Fruit fly (Drosophila melanogaster) whole organism, embryonic: Measurements from ENCODE around the gene NimB1.

Source experiments
- Antp ChIP-seq: fragments of 200-800 bp; sonication (Bioruptor generic); optimal IDR thresholded peaks from 3 replicates; lab custom pipeline; 2016; ENCODE audit warnings: missing biosample characterization, missing genetic modification characterization
- B-H2 ChIP-seq: fragments of 200-800 bp; sonication (Bioruptor generic); optimal IDR thresholded peaks from 2 replicates; lab custom pipeline; 2018; ENCODE audit warnings: missing biosample characterization, mild to moderate bottlenecking, missing genetic modification characterization
- Blimp-1 ChIP-seq: fragments of 200-800 bp; sonication (Bioruptor generic); optimal IDR thresholded peaks from 3 replicates; lab custom pipeline; 2018; ENCODE audit warnings: missing biosample characterization, missing genetic modification characterization, mild to moderate bottlenecking, moderate library complexity, missing genetic modification reagents
- CG10543 ChIP-seq: fragments of 200-800 bp; sonication (Bioruptor generic); optimal IDR thresholded peaks from 3 replicates; lab custom pipeline; 2017; ENCODE audit warnings: missing biosample characterization, mild to moderate bottlenecking, missing genetic modification characterization, moderate library complexity
- CG10979 ChIP-seq: fragments of 200-800 bp; sonication (Bioruptor generic); optimal IDR thresholded peaks from 2 replicates; lab custom pipeline; 2018; ENCODE audit warnings: missing biosample characterization, mild to moderate bottlenecking, missing genetic modification characterization, moderate library complexity
- CG12071 ChIP-seq: fragments of 200-800 bp; sonication (Bioruptor generic); optimal IDR thresholded peaks from 3 replicates; lab custom pipeline; 2018; ENCODE audit warnings: missing biosample characterization, mild to moderate bottlenecking, missing genetic modification characterization
- CG13123 ChIP-seq: fragments of 200-800 bp; sonication (Bioruptor generic); optimal IDR thresholded peaks from 2 replicates; lab custom pipeline; 2016; ENCODE audit warnings: missing biosample characterization, missing genetic modification characterization
- CG13775 ChIP-seq: fragments of 200-800 bp; sonication (Bioruptor generic); optimal IDR thresholded peaks from 3 replicates; lab custom pipeline; 2017; ENCODE audit warnings: missing biosample characterization, mild to moderate bottlenecking, missing genetic modification characterization
- CG14014 ChIP-seq: fragments of 200-800 bp; sonication (Bioruptor generic); IDR thresholded peaks from 2 replicates; pipeline ENCODE4 v1.3.6; 2022; ENCODE audit warnings: missing biosample characterization, missing genetic modification characterization
- CG14710 ChIP-seq: fragments of 200-800 bp; sonication (Bioruptor generic); optimal IDR thresholded peaks from 3 replicates; lab custom pipeline; 2019; ENCODE audit warnings: missing biosample characterization, mild to moderate bottlenecking, missing genetic modification characterization, moderate library complexity
- CG14860 ChIP-seq: fragments of 200-800 bp; sonication (Bioruptor generic); IDR thresholded peaks from 3 replicates; pipeline ENCODE4 v1.3.6; 2022; ENCODE audit warnings: missing biosample characterization, missing genetic modification characterization; ENCODE audit not compliant: partially characterized antibody
- CG1529 ChIP-seq: fragments of 200-800 bp; sonication (Bioruptor generic); optimal IDR thresholded peaks from 3 replicates; lab custom pipeline; 2018; ENCODE audit warnings: missing biosample characterization, missing genetic modification characterization
- CG15514 ChIP-seq: fragments of 200-800 bp; sonication (Bioruptor generic); optimal IDR thresholded peaks from 3 replicates; lab custom pipeline; 2017; ENCODE audit warnings: missing biosample characterization, missing genetic modification characterization, mild to moderate bottlenecking, moderate library complexity, missing genetic modification reagents
- CG16813 ChIP-seq: fragments of 200-800 bp; sonication (Bioruptor generic); IDR thresholded peaks from 3 replicates; pipeline ENCODE4 v1.3.6; 2022; ENCODE audit warnings: missing biosample characterization, missing genetic modification characterization; ENCODE audit not compliant: partially characterized antibody
- CG1792 ChIP-seq: fragments of 200-800 bp; sonication (Bioruptor generic); optimal IDR thresholded peaks from 2 replicates; lab custom pipeline; 2016; ENCODE audit warnings: missing biosample characterization, missing genetic modification characterization
- CG30431 ChIP-seq: fragments of 200-800 bp; sonication (Bioruptor generic); optimal IDR thresholded peaks from 2 replicates; lab custom pipeline; 2017; ENCODE audit warnings: missing biosample characterization, missing genetic modification characterization
- CG3163 ChIP-seq: fragments of 200-800 bp; sonication (Bioruptor generic); optimal IDR thresholded peaks from 3 replicates; lab custom pipeline; 2016; ENCODE audit warnings: missing biosample characterization, missing genetic modification characterization
- CG32772 ChIP-seq: fragments of 200-800 bp; sonication (Bioruptor generic); IDR thresholded peaks from 2 replicates; pipeline ENCODE4 v1.3.6; 2022; ENCODE audit warnings: missing biosample characterization, missing genetic modification characterization
- CG34376 ChIP-seq: fragments of 200-800 bp; sonication (Bioruptor generic); optimal IDR thresholded peaks from 2 replicates; lab custom pipeline; 2018; ENCODE audit warnings: missing biosample characterization, mild to moderate bottlenecking, missing genetic modification characterization
- CG3847 ChIP-seq: fragments of 200-800 bp; sonication (Bioruptor generic); IDR thresholded peaks from 2 replicates; pipeline ENCODE4 v1.3.6; 2022; ENCODE audit warnings: missing biosample characterization, missing genetic modification characterization
- CG5245 ChIP-seq: fragments of 200-800 bp; sonication (Bioruptor generic); optimal IDR thresholded peaks from 3 replicates; lab custom pipeline; 2016; ENCODE audit warnings: missing biosample characterization, missing genetic modification characterization
- CG5953 ChIP-seq: fragments of 200-800 bp; sonication (Bioruptor generic); IDR thresholded peaks from 2 replicates; pipeline ENCODE4 v1.3.6; 2022; ENCODE audit warnings: missing biosample characterization, missing genetic modification characterization
- CG6254 ChIP-seq: fragments of 200-800 bp; sonication (Bioruptor generic); optimal IDR thresholded peaks from 3 replicates; lab custom pipeline; 2017; ENCODE audit warnings: mild to moderate bottlenecking, missing biosample characterization, missing genetic modification reagents, missing genetic modification characterization
- CG9727 ChIP-seq: fragments of 200-800 bp; sonication (Bioruptor generic); optimal IDR thresholded peaks from 3 replicates; lab custom pipeline; 2017; ENCODE audit warnings: missing biosample characterization, mild to moderate bottlenecking, missing genetic modification characterization
- Camta ChIP-seq: fragments of 200-800 bp; sonication (Bioruptor generic); optimal IDR thresholded peaks from 2 replicates; lab custom pipeline; 2016; ENCODE audit warnings: missing biosample characterization, missing genetic modification characterization
- D19A ChIP-seq: fragments of 200-800 bp; optimal IDR thresholded peaks from 3 replicates; lab custom pipeline; 2019; ENCODE audit warnings: missing biosample characterization, mild to moderate bottlenecking, missing genetic modification characterization, moderate library complexity
- D19B ChIP-seq: fragments of 200-800 bp; sonication (Bioruptor generic); optimal IDR thresholded peaks from 2 replicates; lab custom pipeline; 2017; ENCODE audit warnings: missing biosample characterization, mild to moderate bottlenecking, missing genetic modification characterization
- Drgx ChIP-seq: fragments of 200-800 bp; sonication (Bioruptor generic); IDR thresholded peaks from 2 replicates; pipeline ENCODE4 v1.3.6; 2022; ENCODE audit warnings: missing biosample characterization, missing genetic modification characterization
- Max ChIP-seq: fragments of 200-800 bp; sonication (Bioruptor generic); optimal IDR thresholded peaks from 2 replicates; lab custom pipeline; 2016; ENCODE audit warnings: missing biosample characterization, mild to moderate bottlenecking, missing genetic modification characterization
- Pdp1 ChIP-seq, 2 experiments: fragments of 200-800 bp; sonication (Bioruptor generic); optimal IDR thresholded peaks; 3 replicates each; lab custom pipeline; 2016; ENCODE audit warnings: missing biosample characterization in 2 of 2, missing genetic modification characterization in 2 of 2, mild to moderate bottlenecking in 1 of 2, moderate library complexity in 1 of 2
- Ptx1 ChIP-seq: fragments of 200-800 bp; sonication (Bioruptor generic); IDR thresholded peaks from 2 replicates; pipeline ENCODE4 v1.3.6; 2022; ENCODE audit warnings: missing biosample characterization, missing genetic modification characterization
- Ssrp ChIP-seq: fragments of 200-800 bp; sonication (Bioruptor generic); optimal IDR thresholded peaks from 2 replicates; lab custom pipeline; 2018; ENCODE audit warnings: missing biosample characterization, mild to moderate bottlenecking, missing genetic modification characterization, moderate library complexity
- Taf1 ChIP-seq: fragments of 200-800 bp; sonication (Bioruptor generic); IDR thresholded peaks from 2 replicates; pipeline ENCODE4 v1.3.6; 2022; ENCODE audit warnings: missing biosample characterization, missing genetic modification characterization
- chinmo ChIP-seq: fragments of 200-800 bp; sonication (Bioruptor generic); IDR thresholded peaks from 4 replicates; pipeline ENCODE4 v1.3.6; 2022; ENCODE audit warnings: missing biosample characterization, missing genetic modification characterization; ENCODE audit not compliant: partially characterized antibody
- ci ChIP-seq: fragments of 200-800 bp; sonication (Bioruptor generic); IDR thresholded peaks from 3 replicates; pipeline ENCODE4 v1.3.6; 2022; ENCODE audit warnings: missing biosample characterization, missing genetic modification characterization
- dpn ChIP-seq, 2 experiments: fragments of 200-800 bp; sonication (Bioruptor generic); optimal IDR thresholded peaks; 3 replicates each; lab custom pipeline; 2016; ENCODE audit warnings: missing biosample characterization in 2 of 2, missing genetic modification characterization in 2 of 2
- ems ChIP-seq: fragments of 200-800 bp; sonication (Bioruptor generic); optimal IDR thresholded peaks from 3 replicates; lab custom pipeline; 2016; ENCODE audit warnings: missing biosample characterization, missing genetic modification characterization
- nerfin-1 ChIP-seq: fragments of 200-800 bp; sonication (Bioruptor generic); optimal IDR thresholded peaks from 3 replicates; lab custom pipeline; 2019; ENCODE audit warnings: missing biosample characterization, mild to moderate bottlenecking, missing genetic modification characterization, moderate library complexity
- odd ChIP-seq: fragments of 200-800 bp; sonication (Bioruptor generic); optimal IDR thresholded peaks from 2 replicates; lab custom pipeline; 2017; ENCODE audit warnings: missing biosample characterization, mild to moderate bottlenecking, missing genetic modification characterization
- org-1 ChIP-seq: fragments of 200-800 bp; sonication (Bioruptor generic); optimal IDR thresholded peaks from 2 replicates; lab custom pipeline; 2017; ENCODE audit warnings: missing biosample characterization, missing genetic modification characterization
- p53 ChIP-seq: fragments of 200-800 bp; sonication (Bioruptor generic); optimal IDR thresholded peaks from 2 replicates; lab custom pipeline; 2016; ENCODE audit warnings: missing biosample characterization, missing genetic modification characterization
- sd ChIP-seq: fragments of 200-800 bp; sonication (Bioruptor generic); optimal IDR thresholded peaks from 3 replicates; lab custom pipeline; 2018; ENCODE audit warnings: missing biosample characterization, mild to moderate bottlenecking, missing genetic modification characterization, moderate library complexity
- stwl ChIP-seq: fragments of 200-800 bp; sonication (Bioruptor generic); optimal IDR thresholded peaks from 3 replicates; lab custom pipeline; 2018; ENCODE audit warnings: missing biosample characterization, mild to moderate bottlenecking, missing genetic modification characterization, moderate library complexity
- sug ChIP-seq: fragments of 200-800 bp; optimal IDR thresholded peaks from 2 replicates; lab custom pipeline; 2019; ENCODE audit warnings: missing biosample characterization, mild to moderate bottlenecking, missing genetic modification characterization, moderate library complexity
- trem ChIP-seq: fragments of 200-800 bp; optimal IDR thresholded peaks from 3 replicates; lab custom pipeline; 2019; ENCODE audit warnings: missing biosample characterization, mild to moderate bottlenecking, missing genetic modification characterization, moderate library complexity

Gene NimB1

DNA sequence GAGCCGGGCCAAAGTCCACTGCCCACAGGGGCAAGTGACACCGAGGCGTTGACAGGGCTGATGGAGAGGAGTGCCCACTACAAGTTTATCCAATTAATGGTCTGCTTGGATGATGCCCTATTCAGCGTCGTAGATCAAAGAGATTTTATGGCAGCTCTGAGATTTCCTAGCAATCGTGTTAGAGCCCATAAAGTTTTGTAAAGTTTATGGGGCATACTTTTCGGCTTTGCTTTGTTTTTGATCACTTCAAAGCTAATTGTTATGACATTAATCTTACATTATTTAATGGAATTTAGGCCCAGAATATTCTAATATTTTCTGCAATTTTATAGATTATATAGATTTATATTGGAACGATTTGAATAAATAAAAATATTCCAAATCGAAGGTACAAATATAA is 2.9 kb upstream of the NimB1 start (continued):
- TF ChIP-seq stwl (peak; percentile 50), CG3847 (GFP tag; lab: Robert Waterston, UW) (no peak), CG3163 (no peak), Ssrp (no peak)

DNA sequence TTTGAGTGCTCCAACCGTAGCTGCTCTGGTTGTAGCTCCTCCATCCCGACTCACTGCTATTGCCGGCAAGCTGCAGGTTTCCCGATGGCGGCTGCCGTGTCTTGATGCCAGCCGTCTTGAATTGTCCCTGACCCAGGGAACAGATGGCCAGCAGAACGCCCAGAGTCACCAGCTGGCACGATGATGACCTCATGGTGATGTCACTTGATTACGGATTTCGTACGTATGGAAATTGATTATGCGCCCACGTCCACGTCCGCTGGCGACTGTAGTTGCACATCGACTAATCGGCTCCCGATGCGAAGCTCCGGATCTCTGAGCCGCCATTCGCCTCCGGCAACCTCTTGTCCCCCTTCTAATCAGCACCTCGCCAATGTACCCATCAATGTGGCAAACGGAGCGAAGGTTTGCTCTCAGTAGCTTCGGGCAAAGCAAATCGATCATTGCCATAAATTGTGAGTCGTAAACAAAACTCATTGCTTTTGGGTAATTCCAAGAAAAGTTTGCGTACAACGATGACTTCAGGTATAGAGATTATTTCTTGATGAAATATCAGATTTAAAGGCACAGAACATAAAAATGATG is 3.5 kb downstream of the NimB1 start, which contains the start of gene NimB2:
Gene NimB2, minus strand, starts transcription at position 287 of the 585 bp plus-strand sequence.
- TF ChIP-seq nerfin-1 (tag; lab: Kevin White, UChicago) (no peak), CG30431 (GFP tag; lab: Kevin White, UChicago) (no peak), CG12071 (no peak), odd (no peak), CG14860 (no peak), CG6254 (GFP tag; lab: Kevin White, UChicago) (no peak), CG13775 (GFP tag; lab: Kevin White, UChicago) (no peak), CG5953 (no peak), CG15514 (GFP tag; lab: Kevin White, UChicago) (no peak), sug (tag; lab: Kevin White, UChicago) (peak; percentile 19), org-1 (no peak), sd (no peak), CG34376 (peak; percentile 81), CG10543 (GFP tag; lab: Kevin White, UChicago) (peak; percentile 21), Pdp1 (GFP tag; optimal IDR thresholded peaks at IDR 0.05; lab: Kevin White, UChicago) (peak in 1 of 2 experiments; percentile 14)
- TF ChIP-seq, all 482 proteins: peak for 4

DNA sequence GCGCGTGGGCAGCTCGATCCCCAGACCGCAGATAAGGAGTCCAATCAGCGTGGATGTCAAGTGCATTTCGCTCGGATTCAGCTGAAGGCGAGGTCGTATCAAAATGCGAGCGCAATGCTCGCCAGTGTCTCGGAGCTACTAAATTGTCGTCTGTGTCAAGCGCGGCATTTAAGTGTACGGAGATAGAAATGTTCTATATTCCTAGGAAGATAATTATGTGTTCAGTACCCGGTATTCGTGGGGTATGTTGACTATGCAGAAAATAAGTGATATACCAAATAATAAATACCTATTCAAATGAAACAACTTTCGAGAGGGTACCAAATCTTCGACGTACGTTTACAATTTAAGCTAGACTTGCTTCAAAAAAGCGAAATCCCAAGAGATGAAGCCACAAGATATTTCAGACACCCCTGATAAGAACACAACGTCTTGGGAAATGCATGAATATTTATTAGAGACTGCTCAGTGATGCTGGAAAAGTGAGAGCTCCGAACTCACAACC is 4.6 kb downstream of the NimB1 start, which contains the start of gene NimB3:
Gene NimB3, minus strand, starts transcription at position 140 of the 505 bp plus-strand sequence.
- TF ChIP-seq Drgx (GFP tag; lab: Robert Waterston, UW) (0 out of 2 replicates have a peak, but pooled peaks have one; percentile 14), ems (no peak), B-H2 (no peak), D19A (peak; percentile 24), D19B (GFP tag; lab: Kevin White, UChicago) (peak; percentile 51), Blimp-1 (GFP tag; lab: Kevin White, UChicago) (peak; percentile 15), chinmo (no peak)

DNA sequence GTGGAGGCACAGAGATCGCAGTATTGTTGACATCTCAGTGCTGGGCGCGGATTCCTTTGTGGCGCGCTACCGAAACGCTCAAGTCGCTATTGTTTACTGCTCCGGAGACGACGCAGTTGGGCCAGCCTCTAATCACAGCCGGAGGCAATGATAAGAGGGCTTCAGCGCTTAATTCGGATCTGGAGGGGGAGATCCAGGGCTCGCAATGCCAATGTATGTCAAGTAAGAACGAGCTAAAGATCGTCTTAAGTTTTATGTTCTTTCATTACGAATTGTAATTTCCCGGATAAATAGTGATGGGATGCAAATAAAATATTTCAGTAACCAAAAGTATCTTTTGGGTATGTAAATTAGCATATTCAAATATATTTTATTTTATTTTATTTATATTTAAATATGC is 6.6 kb downstream of the NimB1 start, which contains the start of the genes NimB4 and NimB5:
Gene NimB4, minus strand, starts transcription at position 101 of the 400 bp plus-strand sequence.
Gene NimB5, plus strand, starts transcription at position 302 of the 400 bp plus-strand sequence.
- TF ChIP-seq Antp = no peak
- TF ChIP-seq CG30431 (GFP tag; lab: Kevin White, UChicago) = no peak
- no peak for TF ChIP-seq Camta
- TF ChIP-seq CG16813 (GFP tag; lab: Robert Waterston, UW) = peak; percentile 31; the same call in 1 of the 3 replicates
- no peak for TF ChIP-seq CG10979 (tag; lab: Kevin White, UChicago)
- no peak for TF ChIP-seq CG13123 (GFP tag; lab: Kevin White, UChicago)
- TF ChIP-seq Ptx1 (GFP tag; lab: Robert Waterston, UW) = no peak
- TF ChIP-seq Taf1 (GFP tag; lab: Robert Waterston, UW) = no peak
- no peak for TF ChIP-seq CG9727
- no peak for TF ChIP-seq dpn (GFP tag; optimal IDR thresholded peaks at IDR 0.05; lab: Kevin White, UChicago)
- TF ChIP-seq Max = no peak
- no peak for TF ChIP-seq CG32772 (GFP tag; lab: Robert Waterston, UW)
- no peak for TF ChIP-seq CG14014 (GFP tag; lab: Robert Waterston, UW)
- TF ChIP-seq trem (tag; lab: Kevin White, UChicago) = no peak
- TF ChIP-seq CG14710 (tag; lab: Kevin White, UChicago) = no peak
- TF ChIP-seq p53 (GFP tag; lab: Kevin White, UChicago) = no peak
- no peak for TF ChIP-seq CG5245 (GFP tag; lab: Kevin White, UChicago)
- TF ChIP-seq CG34376 = peak; percentile 37
- TF ChIP-seq ci (GFP tag; lab: Robert Waterston, UW) = no peak
- no peak for TF ChIP-seq CG1792 (GFP tag; lab: Kevin White, UChicago)
- peak; percentile 76 for TF ChIP-seq D19B (GFP tag; lab: Kevin White, UChicago)
- no peak for TF ChIP-seq CG1529
- TF ChIP-seq, all 482 proteins: peak for 3
